Fruit fly (Drosophila melanogaster): ENCODE results near the gene CG11563.

Gene CG11563

dm6 chr3R:31697606-31698005 is 39.2 kb upstream of the CG11563 start:
- TF ChIP-seq tll (GFP tag; optimal IDR thresholded peaks at IDR 0.05) (peak in 1 of 2 experiments; percentile 68), Kr (GFP tag; optimal IDR thresholded peaks at IDR 0.05) (peak; percentile 9), zen (tag; optimal IDR thresholded peaks at IDR 0.05) (no peak), ac (GFP tag; optimal IDR thresholded peaks at IDR 0.05) (peak; percentile 50)

dm6 chr3R:31698143-31698776 is 38.6 kb upstream of the CG11563 start:
- TF ChIP-seq nom (GFP tag; optimal IDR thresholded peaks at IDR 0.05), result peak; percentile 79
- no peak for TF ChIP-seq CG12104 (GFP tag; optimal IDR thresholded peaks at IDR 0.05)
- TF ChIP-seq CG15011 (GFP tag; optimal IDR thresholded peaks at IDR 0.05), result no peak
- no peak for TF ChIP-seq CTCF (GFP tag; optimal IDR thresholded peaks at IDR 0.05)
- no peak for TF ChIP-seq da (GFP tag; optimal IDR thresholded peaks at IDR 0.05)
- TF ChIP-seq CG17361 (GFP tag; IDR thresholded peaks at IDR 0.05), result 0 out of 3 replicates have a peak, but pooled peaks have one; percentile 22
- peak; percentile 48 for TF ChIP-seq CG10979 (tag; optimal IDR thresholded peaks at IDR 0.05)
- no peak for TF ChIP-seq Deaf1 (tag; optimal IDR thresholded peaks at IDR 0.05)
- peak; percentile 38; the same call in 1 of the 2 replicates for TF ChIP-seq Xrp1 (GFP tag; IDR thresholded peaks at IDR 0.05)
- TF ChIP-seq CG10462 (GFP tag; optimal IDR thresholded peaks at IDR 0.05), result no peak
- peak; percentile 37 for TF ChIP-seq CG9727 (GFP tag; optimal IDR thresholded peaks at IDR 0.05)
- no peak for TF ChIP-seq Bgb (GFP tag; IDR thresholded peaks at IDR 0.05; ENCODE audit: partially characterized antibody)
- TF ChIP-seq Hr39 (optimal IDR thresholded peaks at IDR 0.05), result no peak
- TF ChIP-seq Usf (GFP tag; optimal IDR thresholded peaks at IDR 0.05), result no peak
- TF ChIP-seq CG17328 (GFP tag; IDR thresholded peaks at IDR 0.05), result no peak
- TF ChIP-seq sens (GFP tag), result peak; percentile 73
- peak; percentile 23 for TF ChIP-seq CG12391 (tag; optimal IDR thresholded peaks at IDR 0.05)
- TF ChIP-seq CG4424 (GFP tag; optimal IDR thresholded peaks at IDR 0.05), result peak; percentile 32
- no peak for TF ChIP-seq Aef1 (GFP tag; IDR thresholded peaks at IDR 0.05)
- no peak for TF ChIP-seq CG18599 (GFP tag; optimal IDR thresholded peaks at IDR 0.05)
- TF ChIP-seq HLHmδ (GFP tag; optimal IDR thresholded peaks at IDR 0.05), result no peak
- no peak for TF ChIP-seq CG17802 (tag; optimal IDR thresholded peaks at IDR 0.05)
- TF ChIP-seq CG17359 (tag; optimal IDR thresholded peaks at IDR 0.05), result no peak
- TF ChIP-seq CG4404 (GFP tag; IDR thresholded peaks at IDR 0.05), result peak; percentile 8; the same call in 1 of the 2 replicates
- TF ChIP-seq CG7556 (GFP tag; optimal IDR thresholded peaks at IDR 0.05), result no peak
- no peak for TF ChIP-seq CG8359 (GFP tag; optimal IDR thresholded peaks at IDR 0.05; ENCODE audit: borderline replicate concordance)
- TF ChIP-seq pum (GFP tag; optimal IDR thresholded peaks at IDR 0.05), result peak; percentile 1
- TF ChIP-seq CG6272 (GFP tag; IDR thresholded peaks at IDR 0.05), result no peak
- peak; percentile 87 for TF ChIP-seq Ets65A (GFP tag)
- TF ChIP-seq CG15696 (tag; optimal IDR thresholded peaks at IDR 0.05), result peak; percentile 20
- no peak for TF ChIP-seq gt (GFP tag; IDR thresholded peaks at IDR 0.05)
- TF ChIP-seq Vsx1 (GFP tag; optimal IDR thresholded peaks at IDR 0.05), result no peak
- TF ChIP-seq D19B (GFP tag; optimal IDR thresholded peaks at IDR 0.05), result no peak
- 0 out of 2 replicates have a peak, but pooled peaks have one; percentile 11 for TF ChIP-seq CG31441 (GFP tag; IDR thresholded peaks at IDR 0.05)
- TF ChIP-seq CG4854 (GFP tag; optimal IDR thresholded peaks at IDR 0.05), result no peak
- no peak for TF ChIP-seq CG4360 (GFP tag; IDR thresholded peaks at IDR 0.05)
- TF ChIP-seq sim (GFP tag; IDR thresholded peaks at IDR 0.05), result 0 out of 2 replicates have a peak, but pooled peaks have one; percentile 11
- no peak for TF ChIP-seq sna (GFP tag; IDR thresholded peaks at IDR 0.05; ENCODE audit: partially characterized antibody)
- TF ChIP-seq Fer3 (tag; optimal IDR thresholded peaks at IDR 0.05), result no peak
- TF ChIP-seq ara (GFP tag; IDR thresholded peaks at IDR 0.05), result peak; percentile 55; the same call in 1 of the 2 replicates
- TF ChIP-seq CG14710 (tag; optimal IDR thresholded peaks at IDR 0.05), result peak; percentile 10
- TF ChIP-seq chif (GFP tag; optimal IDR thresholded peaks at IDR 0.05), result peak in 1 of 2 experiments; percentile 6
- TF ChIP-seq zfh1 (GFP tag; IDR thresholded peaks at IDR 0.05), result 0 out of 3 replicates have a peak, but pooled peaks have one; percentile 29
- no peak for TF ChIP-seq prd (optimal IDR thresholded peaks at IDR 0.05)
- TF ChIP-seq prd (GFP tag; IDR thresholded peaks at IDR 0.05), result peak; percentile 23; the same call in 1 of the 3 replicates
